Fruit fly (Drosophila melanogaster) whole organism, embryonic: Measurements from ENCODE around the gene CG7991.

Experiments
- ATbp ChIP-seq: fragments of 200-800 bp; sonication (Bioruptor generic); optimal IDR thresholded peaks from 2 replicates; lab custom pipeline; 2017; ENCODE audit warnings: missing biosample characterization, mild to moderate bottlenecking, missing genetic modification characterization, missing genetic modification reagents
- BtbVII ChIP-seq: fragments of 200-800 bp; sonication (Bioruptor generic); optimal IDR thresholded peaks from 3 replicates; lab custom pipeline; 2017; ENCODE audit warnings: missing biosample characterization, mild to moderate bottlenecking, missing genetic modification characterization
- CG10209 ChIP-seq: fragments of 200-800 bp; sonication (Bioruptor generic); optimal IDR thresholded peaks from 3 replicates; lab custom pipeline; 2017; ENCODE audit warnings: missing biosample characterization, mild to moderate bottlenecking, missing genetic modification characterization, missing genetic modification reagents
- CG12071 ChIP-seq: fragments of 200-800 bp; sonication (Bioruptor generic); optimal IDR thresholded peaks from 3 replicates; lab custom pipeline; 2018; ENCODE audit warnings: missing biosample characterization, mild to moderate bottlenecking, missing genetic modification characterization
- CG12104 ChIP-seq: fragments of 200-800 bp; sonication (Bioruptor generic); optimal IDR thresholded peaks from 3 replicates; lab custom pipeline; 2016; ENCODE audit warnings: missing biosample characterization, missing genetic modification characterization
- CG12769 ChIP-seq: fragments of 200-800 bp; sonication (Bioruptor generic); optimal IDR thresholded peaks from 2 replicates; lab custom pipeline; 2019; ENCODE audit warnings: missing biosample characterization, mild to moderate bottlenecking, missing genetic modification characterization, moderate library complexity
- CG15011 ChIP-seq: fragments of 200-800 bp; sonication (Bioruptor generic); optimal IDR thresholded peaks from 3 replicates; lab custom pipeline; 2018; ENCODE audit warnings: missing biosample characterization, mild to moderate bottlenecking, missing genetic modification characterization
- CG15696 ChIP-seq: fragments of 200-800 bp; sonication (Bioruptor generic); optimal IDR thresholded peaks from 2 replicates; lab custom pipeline; 2019; ENCODE audit warnings: missing biosample characterization, mild to moderate bottlenecking, missing genetic modification characterization, moderate library complexity
- CG1603 ChIP-seq: fragments of 200-800 bp; sonication (Bioruptor generic); optimal IDR thresholded peaks from 2 replicates; lab custom pipeline; 2019; ENCODE audit warnings: missing biosample characterization, mild to moderate bottlenecking, missing genetic modification characterization, moderate library complexity
- CG17568 ChIP-seq: fragments of 200-800 bp; sonication (Bioruptor generic); optimal IDR thresholded peaks from 2 replicates; lab custom pipeline; 2018; ENCODE audit warnings: missing biosample characterization, mild to moderate bottlenecking, missing genetic modification characterization, moderate library complexity
- CG1792 ChIP-seq: fragments of 200-800 bp; sonication (Bioruptor generic); optimal IDR thresholded peaks from 2 replicates; lab custom pipeline; 2016; ENCODE audit warnings: missing biosample characterization, missing genetic modification characterization
- CG18262 ChIP-seq: fragments of 200-800 bp; optimal IDR thresholded peaks from 3 replicates; lab custom pipeline; 2019; ENCODE audit warnings: missing biosample characterization, mild to moderate bottlenecking, missing genetic modification characterization, moderate library complexity
- CG2202 ChIP-seq: fragments of 200-800 bp; sonication (Bioruptor generic); optimal IDR thresholded peaks from 2 replicates; lab custom pipeline; 2018; ENCODE audit warnings: missing biosample characterization, mild to moderate bottlenecking, missing genetic modification characterization
- CG30020 ChIP-seq: fragments of 200-800 bp; optimal IDR thresholded peaks from 2 replicates; lab custom pipeline; 2019; ENCODE audit warnings: missing biosample characterization, mild to moderate bottlenecking, missing genetic modification characterization, moderate library complexity
- CG31224 ChIP-seq: fragments of 200-800 bp; sonication (Bioruptor generic); IDR thresholded peaks from 2 replicates; pipeline ENCODE4 v1.3.6; 2022; ENCODE audit warnings: missing biosample characterization, missing genetic modification characterization
- CG31365 ChIP-seq: fragments of 200-800 bp; sonication (Bioruptor generic); optimal IDR thresholded peaks from 2 replicates; lab custom pipeline; 2018; ENCODE audit warnings: missing biosample characterization, mild to moderate bottlenecking, missing genetic modification characterization
- CG3281 ChIP-seq: fragments of 200-800 bp; sonication (Bioruptor generic); optimal IDR thresholded peaks from 3 replicates; lab custom pipeline; 2017; ENCODE audit warnings: missing biosample characterization, mild to moderate bottlenecking, missing genetic modification characterization
- CG3407 ChIP-seq: fragments of 200-800 bp; sonication (Bioruptor generic); optimal IDR thresholded peaks from 2 replicates; lab custom pipeline; 2018; ENCODE audit warnings: missing biosample characterization, mild to moderate bottlenecking, missing genetic modification characterization
- CG3995 ChIP-seq: fragments of 200-800 bp; sonication (Bioruptor generic); optimal IDR thresholded peaks from 3 replicates; lab custom pipeline; 2016; ENCODE audit warnings: missing biosample characterization, missing genetic modification characterization
- CG6765 ChIP-seq: fragments of 200-800 bp; sonication (Bioruptor generic); optimal IDR thresholded peaks from 3 replicates; lab custom pipeline; 2017; ENCODE audit warnings: missing biosample characterization, mild to moderate bottlenecking, missing genetic modification characterization
- CG6813 ChIP-seq: fragments of 200-800 bp; sonication (Bioruptor generic); optimal IDR thresholded peaks from 2 replicates; lab custom pipeline; 2017; ENCODE audit warnings: missing biosample characterization, missing genetic modification characterization, mild to moderate bottlenecking, moderate library complexity, missing genetic modification reagents
- CG6854 ChIP-seq: fragments of 200-800 bp; sonication (Bioruptor generic); optimal IDR thresholded peaks from 3 replicates; lab custom pipeline; 2017; ENCODE audit warnings: missing biosample characterization, mild to moderate bottlenecking, missing genetic modification characterization
- CG7928 ChIP-seq: fragments of 200-800 bp; sonication (Bioruptor generic); optimal IDR thresholded peaks from 2 replicates; lab custom pipeline; 2017; ENCODE audit warnings: missing biosample characterization, mild to moderate bottlenecking, missing genetic modification characterization
- CG7987 ChIP-seq: fragments of 200-800 bp; sonication (Bioruptor generic); optimal IDR thresholded peaks from 2 replicates; lab custom pipeline; 2018; ENCODE audit warnings: missing biosample characterization, mild to moderate bottlenecking, missing genetic modification characterization, moderate library complexity
- CG8281 ChIP-seq: fragments of 200-800 bp; sonication (Bioruptor generic); optimal IDR thresholded peaks from 2 replicates; lab custom pipeline; 2018; ENCODE audit warnings: missing biosample characterization, mild to moderate bottlenecking, missing genetic modification characterization, moderate library complexity
- CG9727 ChIP-seq: fragments of 200-800 bp; sonication (Bioruptor generic); optimal IDR thresholded peaks from 3 replicates; lab custom pipeline; 2017; ENCODE audit warnings: missing biosample characterization, mild to moderate bottlenecking, missing genetic modification characterization
- CrebB ChIP-seq: fragments of 200-800 bp; sonication (Bioruptor generic); optimal IDR thresholded peaks from 3 replicates; lab custom pipeline; 2018; ENCODE audit warnings: missing biosample characterization, mild to moderate bottlenecking, missing genetic modification characterization
- HLHmδ ChIP-seq: fragments of 200-800 bp; sonication (Bioruptor generic); optimal IDR thresholded peaks from 2 replicates; lab custom pipeline; 2018; ENCODE audit warnings: missing biosample characterization, mild to moderate bottlenecking, missing genetic modification characterization, moderate library complexity
- Kr ChIP-seq: fragments of 200-800 bp; sonication (Bioruptor generic); optimal IDR thresholded peaks from 2 replicates; lab custom pipeline; 2017; ENCODE audit warnings: missing biosample characterization, mild to moderate bottlenecking, missing genetic modification characterization
- Med ChIP-seq: fragments of 200-800 bp; sonication (Bioruptor generic); peaks from one replicate; lab custom pipeline; 2016; ENCODE audit warnings: missing biosample characterization, missing genetic modification characterization, mild to moderate bottlenecking, inconsistent platforms, moderate library complexity
- NC2α ChIP-seq: fragments of 200-800 bp; sonication (Bioruptor generic); optimal IDR thresholded peaks from 2 replicates; lab custom pipeline; 2016; ENCODE audit warnings: missing biosample characterization, missing genetic modification characterization
- Xrp1 ChIP-seq: fragments of 200-800 bp; sonication (Bioruptor generic); IDR thresholded peaks from 2 replicates; pipeline ENCODE4 v1.3.6; 2022; ENCODE audit warnings: missing biosample characterization, missing genetic modification characterization
- br ChIP-seq: fragments of >200 bp; optimal IDR thresholded peaks from 2 replicates; lab custom pipeline; 2017
- chm ChIP-seq: fragments of 200-800 bp; sonication (Bioruptor generic); IDR thresholded peaks from 2 replicates; pipeline ENCODE4 v1.3.6; 2022; ENCODE audit warnings: missing biosample characterization, missing genetic modification characterization
- dmrt11E ChIP-seq: fragments of 200-800 bp; sonication (Bioruptor generic); optimal IDR thresholded peaks from 3 replicates; lab custom pipeline; 2018; ENCODE audit warnings: missing biosample characterization, mild to moderate bottlenecking, missing genetic modification characterization, moderate library complexity
- gem ChIP-seq: fragments of 200-800 bp; sonication (Bioruptor generic); optimal IDR thresholded peaks from 2 replicates; lab custom pipeline; 2019; ENCODE audit warnings: missing biosample characterization, mild to moderate bottlenecking, missing genetic modification characterization, moderate library complexity
- grn ChIP-seq: fragments of 200-800 bp; sonication (Bioruptor generic); optimal IDR thresholded peaks from 3 replicates; lab custom pipeline; 2017; ENCODE audit warnings: missing biosample characterization, missing genetic modification characterization
- gsb-n ChIP-seq: fragments of 200-800 bp; sonication (Bioruptor generic); optimal IDR thresholded peaks from 3 replicates; lab custom pipeline; 2018; ENCODE audit warnings: missing biosample characterization, mild to moderate bottlenecking, missing genetic modification characterization
- hb ChIP-seq: fragments of 200-800 bp; sonication (Bioruptor generic); IDR thresholded peaks from 3 replicates; pipeline ENCODE4 v1.3.6; 2022; ENCODE audit warnings: missing biosample characterization, missing genetic modification characterization; ENCODE audit not compliant: partially characterized antibody
- kni ChIP-seq: fragments of 200-800 bp; sonication (Bioruptor generic); optimal IDR thresholded peaks from 3 replicates; lab custom pipeline; 2017; ENCODE audit warnings: mild to moderate bottlenecking, missing biosample characterization, missing genetic modification reagents, missing genetic modification characterization
- lab ChIP-seq: fragments of 200-800 bp; sonication (Bioruptor generic); optimal IDR thresholded peaks from 3 replicates; lab custom pipeline; 2017; ENCODE audit warnings: missing biosample characterization, missing genetic modification characterization, mild to moderate bottlenecking, moderate library complexity, missing genetic modification reagents
- nau ChIP-seq: fragments of 200-800 bp; sonication (Bioruptor generic); optimal IDR thresholded peaks from 3 replicates; lab custom pipeline; 2017; ENCODE audit warnings: missing biosample characterization, mild to moderate bottlenecking, missing genetic modification characterization, missing genetic modification reagents
- onecut ChIP-seq: fragments of 200-800 bp; sonication (Bioruptor generic); IDR thresholded peaks from 2 replicates; pipeline ENCODE4 v1.3.6; 2022; ENCODE audit warnings: missing biosample characterization, missing genetic modification characterization
- sr ChIP-seq: fragments of 200-800 bp; sonication (Bioruptor generic); IDR thresholded peaks from 3 replicates; pipeline ENCODE4 v1.3.6; 2022; ENCODE audit warnings: missing biosample characterization, missing genetic modification characterization
- tio ChIP-seq: fragments of 200-800 bp; sonication (Bioruptor generic); optimal IDR thresholded peaks from 2 replicates; lab custom pipeline; 2017; ENCODE audit warnings: missing biosample characterization, missing genetic modification characterization, inconsistent platforms
- trh ChIP-seq: fragments of 200-800 bp; sonication (Bioruptor generic); optimal IDR thresholded peaks from 2 replicates; lab custom pipeline; 2016; ENCODE audit warnings: missing biosample characterization, missing genetic modification characterization
- ttk ChIP-seq: fragments of 200-800 bp; sonication (Bioruptor generic); IDR thresholded peaks from 2 replicates; pipeline ENCODE4 v2.1.2; 2022; ENCODE audit warnings: missing biosample characterization, missing genetic modification characterization
- twi ChIP-seq: fragments of 200-800 bp; optimal IDR thresholded peaks from 2 replicates; lab custom pipeline; 2019; ENCODE audit warnings: missing biosample characterization, mild to moderate bottlenecking, missing genetic modification characterization, moderate library complexity
- yki ChIP-seq: fragments of >200 bp; optimal IDR thresholded peaks from 3 replicates; lab custom pipeline; 2018
- zf30C ChIP-seq: fragments of 200-800 bp; sonication (Bioruptor generic); optimal IDR thresholded peaks from 3 replicates; lab custom pipeline; 2018; ENCODE audit warnings: missing biosample characterization, mild to moderate bottlenecking, missing genetic modification characterization

Gene CG7991

dm6 chr3L:1742552-1743097 lies 68.1 kb downstream of the CG7991 start:
- TF ChIP-seq Kr (peak; percentile 67), BtbVII (GFP tag; lab: Kevin White, UChicago) (peak; percentile 40), CG31224 (GFP tag; lab: Robert Waterston, UW) (peak; percentile 66), CG12769 (tag; lab: Kevin White, UChicago) (peak; percentile 52), CG10209 (GFP tag; lab: Kevin White, UChicago) (peak; percentile 29), gsb-n (tag; lab: Kevin White, UChicago) (peak; percentile 31), Med (GFP tag; lab: Kevin White, UChicago) (peak; percentile 58), ttk (GFP tag; lab: Robert Waterston, UW) (no peak), CG30020 (tag; lab: Kevin White, UChicago) (no peak), CG3407 (GFP tag; lab: Kevin White, UChicago) (peak; percentile 11), CG18262 (tag; lab: Kevin White, UChicago) (peak; percentile 14), CG15011 (GFP tag; lab: Kevin White, UChicago) (peak; percentile 1), CG1792 (no peak), CG2202 (tag; lab: Kevin White, UChicago) (peak; percentile 51), CG7987 (GFP tag; lab: Kevin White, UChicago) (peak; percentile 8), CG15696 (tag; lab: Kevin White, UChicago) (peak; percentile 10), br (lab: Kevin White, UChicago) (no peak), lab (peak; percentile 62), CG1603 (tag; lab: Kevin White, UChicago) (peak; percentile 34), twi (tag; lab: Kevin White, UChicago) (peak; percentile 35), CG9727 (GFP tag; lab: Kevin White, UChicago) (peak; percentile 42), hb (GFP tag; lab: Robert Waterston, UW) (no peak), CG6765 (GFP tag; lab: Kevin White, UChicago) (peak; percentile 2), CG31365 (tag; lab: Kevin White, UChicago) (peak; percentile 35), CrebB (tag; lab: Kevin White, UChicago) (no peak), trh (GFP tag; lab: Kevin White, UChicago) (no peak), sr (GFP tag; lab: Robert Waterston, UW) (peak; percentile 17; the same call in 1 of the 3 replicates), HLHmδ (peak; percentile 35), CG3281 (GFP tag; lab: Kevin White, UChicago) (peak; percentile 21), kni (peak; percentile 13), dmrt11E (tag; lab: Kevin White, UChicago) (peak; percentile 22), grn (peak; percentile 95), tio (GFP tag; lab: Kevin White, UChicago) (peak; percentile 16), CG8281 (tag; lab: Kevin White, UChicago) (peak; percentile 78), CG7928 (GFP tag; lab: Kevin White, UChicago) (peak; percentile 0), nau (peak; percentile 5), zf30C (GFP tag; lab: Kevin White, UChicago) (no peak), CG12104 (GFP tag; lab: Kevin White, UChicago) (peak; percentile 28), CG6813 (GFP tag; lab: Kevin White, UChicago) (peak; percentile 69), gem (tag; lab: Kevin White, UChicago) (peak; percentile 3), onecut (GFP tag; lab: Robert Waterston, UW) (peak; percentile 16), Xrp1 (GFP tag; lab: Robert Waterston, UW) (peak; percentile 50), chm (GFP tag; lab: Robert Waterston, UW) (peak; percentile 77; the same call in 1 of the 2 replicates), CG12071 (peak; percentile 29), NC2α (no peak), CG17568 (peak; percentile 27), ATbp (GFP tag; lab: Kevin White, UChicago) (peak; percentile 48), CG3995 (GFP tag; lab: Kevin White, UChicago) (no peak), CG6854 (GFP tag; lab: Kevin White, UChicago) (peak; percentile 21), yki (lab: Kevin White, UChicago) (no peak)
